Fruit fly (Drosophila melanogaster) whole organism, embryonic: ENCODE data around the gene fliI.

Experiments used
- Bteb2 ChIP-seq: fragments of 200-800 bp; sonication (Bioruptor generic); optimal IDR thresholded peaks from 2 replicates; lab custom pipeline; 2016; ENCODE audit warnings: missing biosample characterization, missing genetic modification characterization
- CG10543 ChIP-seq: fragments of 200-800 bp; sonication (Bioruptor generic); optimal IDR thresholded peaks from 3 replicates; lab custom pipeline; 2017; ENCODE audit warnings: missing biosample characterization, mild to moderate bottlenecking, missing genetic modification characterization, moderate library complexity
- CG10959 ChIP-seq: fragments of 200-800 bp; sonication (Bioruptor generic); IDR thresholded peaks from 2 replicates; pipeline ENCODE4 v1.3.6; 2022; ENCODE audit warnings: missing biosample characterization, missing genetic modification characterization
- CG11456 ChIP-seq: fragments of 200-800 bp; sonication (Bioruptor generic); IDR thresholded peaks from 3 replicates; pipeline ENCODE4 v1.3.6; 2022; ENCODE audit warnings: missing biosample characterization, missing genetic modification characterization
- CG12659 ChIP-seq: fragments of 200-800 bp; sonication (Bioruptor generic); optimal IDR thresholded peaks from 3 replicates; lab custom pipeline; 2017; ENCODE audit warnings: mild to moderate bottlenecking, missing biosample characterization, missing genetic modification reagents, missing genetic modification characterization
- CG13287 ChIP-seq: fragments of 200-800 bp; sonication (Bioruptor generic); IDR thresholded peaks from 2 replicates; pipeline ENCODE4 v1.3.6; 2022; ENCODE audit warnings: missing biosample characterization, missing genetic modification characterization; ENCODE audit not compliant: partially characterized antibody
- CG13775 ChIP-seq: fragments of 200-800 bp; sonication (Bioruptor generic); optimal IDR thresholded peaks from 3 replicates; lab custom pipeline; 2017; ENCODE audit warnings: missing biosample characterization, mild to moderate bottlenecking, missing genetic modification characterization
- CG15514 ChIP-seq: fragments of 200-800 bp; sonication (Bioruptor generic); optimal IDR thresholded peaks from 3 replicates; lab custom pipeline; 2017; ENCODE audit warnings: missing biosample characterization, missing genetic modification characterization, mild to moderate bottlenecking, moderate library complexity, missing genetic modification reagents
- CG15696 ChIP-seq: fragments of 200-800 bp; sonication (Bioruptor generic); optimal IDR thresholded peaks from 2 replicates; lab custom pipeline; 2019; ENCODE audit warnings: missing biosample characterization, mild to moderate bottlenecking, missing genetic modification characterization, moderate library complexity
- CG17359 ChIP-seq: fragments of 200-800 bp; sonication (Bioruptor generic); optimal IDR thresholded peaks from 3 replicates; lab custom pipeline; 2018; ENCODE audit warnings: missing biosample characterization, mild to moderate bottlenecking, missing genetic modification characterization, moderate library complexity
- CG18262 ChIP-seq: fragments of 200-800 bp; optimal IDR thresholded peaks from 3 replicates; lab custom pipeline; 2019; ENCODE audit warnings: missing biosample characterization, mild to moderate bottlenecking, missing genetic modification characterization, moderate library complexity
- CG18619 ChIP-seq: fragments of 200-800 bp; sonication (Bioruptor generic); optimal IDR thresholded peaks from 3 replicates; lab custom pipeline; 2017; ENCODE audit warnings: missing biosample characterization, mild to moderate bottlenecking, missing genetic modification characterization
- CG18764 ChIP-seq: fragments of 200-800 bp; sonication (Bioruptor generic); optimal IDR thresholded peaks from 3 replicates; lab custom pipeline; 2016; ENCODE audit warnings: missing biosample characterization, missing genetic modification characterization
- CG2875 ChIP-seq: fragments of 200-800 bp; sonication (Bioruptor generic); optimal IDR thresholded peaks from 2 replicates; lab custom pipeline; 2017; ENCODE audit warnings: missing biosample characterization, mild to moderate bottlenecking, missing genetic modification characterization, missing genetic modification reagents
- CG32767 ChIP-seq: fragments of 200-800 bp; sonication (Bioruptor generic); IDR thresholded peaks from 2 replicates; pipeline ENCODE4 v1.3.6; 2022; ENCODE audit warnings: missing biosample characterization, missing genetic modification characterization
- CG34376 ChIP-seq: fragments of 200-800 bp; sonication (Bioruptor generic); optimal IDR thresholded peaks from 2 replicates; lab custom pipeline; 2018; ENCODE audit warnings: missing biosample characterization, mild to moderate bottlenecking, missing genetic modification characterization
- CG34422 ChIP-seq: fragments of 200-800 bp; sonication (Bioruptor generic); IDR thresholded peaks from 3 replicates; pipeline ENCODE4 v1.3.6; 2022; ENCODE audit warnings: missing biosample characterization, missing genetic modification characterization
- CG4404 ChIP-seq: fragments of 200-800 bp; sonication (Bioruptor generic); IDR thresholded peaks from 2 replicates; pipeline ENCODE4 v1.3.6; 2022; ENCODE audit warnings: missing biosample characterization, missing genetic modification characterization
- CG4617 ChIP-seq: fragments of 200-800 bp; sonication (Bioruptor generic); optimal IDR thresholded peaks from 3 replicates; lab custom pipeline; 2016; ENCODE audit warnings: missing biosample characterization, missing genetic modification characterization, borderline replicate concordance
- CG6254 ChIP-seq: fragments of 200-800 bp; sonication (Bioruptor generic); optimal IDR thresholded peaks from 3 replicates; lab custom pipeline; 2017; ENCODE audit warnings: mild to moderate bottlenecking, missing biosample characterization, missing genetic modification reagents, missing genetic modification characterization
- CG7556 ChIP-seq: fragments of 200-800 bp; sonication (Bioruptor generic); optimal IDR thresholded peaks from 2 replicates; lab custom pipeline; 2017; ENCODE audit warnings: missing biosample characterization, mild to moderate bottlenecking, missing genetic modification characterization
- CG7745 ChIP-seq: fragments of 200-800 bp; sonication (Bioruptor generic); optimal IDR thresholded peaks from 2 replicates; lab custom pipeline; 2018; ENCODE audit warnings: missing biosample characterization, mild to moderate bottlenecking, missing genetic modification characterization, moderate library complexity
- CG7987 ChIP-seq: fragments of 200-800 bp; sonication (Bioruptor generic); optimal IDR thresholded peaks from 2 replicates; lab custom pipeline; 2018; ENCODE audit warnings: missing biosample characterization, mild to moderate bottlenecking, missing genetic modification characterization, moderate library complexity
- CG9797 ChIP-seq: fragments of 200-800 bp; sonication (Bioruptor generic); optimal IDR thresholded peaks from 3 replicates; lab custom pipeline; 2018; ENCODE audit warnings: missing biosample characterization, mild to moderate bottlenecking, missing genetic modification characterization
- CTCF ChIP-seq: fragments of 200-800 bp; sonication (Bioruptor generic); optimal IDR thresholded peaks from 2 replicates; lab custom pipeline; 2017; ENCODE audit warnings: missing biosample characterization, mild to moderate bottlenecking, missing genetic modification characterization, moderate library complexity
- Camta ChIP-seq: fragments of 200-800 bp; sonication (Bioruptor generic); optimal IDR thresholded peaks from 2 replicates; lab custom pipeline; 2016; ENCODE audit warnings: missing biosample characterization, missing genetic modification characterization
- CrebB ChIP-seq: fragments of 200-800 bp; sonication (Bioruptor generic); optimal IDR thresholded peaks from 3 replicates; lab custom pipeline; 2018; ENCODE audit warnings: missing biosample characterization, mild to moderate bottlenecking, missing genetic modification characterization
- Dip3 ChIP-seq: fragments of 200-800 bp; sonication (Bioruptor generic); optimal IDR thresholded peaks from 3 replicates; lab custom pipeline; 2016; ENCODE audit warnings: missing biosample characterization, missing genetic modification characterization
- Dp ChIP-seq: fragments of 200-800 bp; sonication (Bioruptor generic); optimal IDR thresholded peaks from 2 replicates; lab custom pipeline; 2018; ENCODE audit warnings: missing biosample characterization, mild to moderate bottlenecking, missing genetic modification characterization, moderate library complexity
- ERR ChIP-seq: fragments of 200-800 bp; sonication (Bioruptor generic); optimal IDR thresholded peaks from 2 replicates; lab custom pipeline; 2016; ENCODE audit warnings: missing biosample characterization, missing genetic modification characterization
- Ets97D ChIP-seq: fragments of 200-800 bp; sonication (Bioruptor generic); optimal IDR thresholded peaks from 3 replicates; lab custom pipeline; 2016; ENCODE audit warnings: missing biosample characterization, missing genetic modification characterization
- Fer3 ChIP-seq: fragments of 200-800 bp; sonication (Bioruptor generic); optimal IDR thresholded peaks from 2 replicates; lab custom pipeline; 2018; ENCODE audit warnings: missing biosample characterization, mild to moderate bottlenecking, missing genetic modification characterization, moderate library complexity
- HLH4C ChIP-seq: fragments of 200-800 bp; sonication (Bioruptor generic); IDR thresholded peaks from 3 replicates; pipeline ENCODE4 v1.3.6; 2022; ENCODE audit warnings: missing biosample characterization, missing genetic modification characterization; ENCODE audit not compliant: partially characterized antibody
- HLHmδ ChIP-seq: fragments of 200-800 bp; sonication (Bioruptor generic); optimal IDR thresholded peaks from 2 replicates; lab custom pipeline; 2018; ENCODE audit warnings: missing biosample characterization, mild to moderate bottlenecking, missing genetic modification characterization, moderate library complexity
- MBD-R2 ChIP-seq: fragments of 200-800 bp; sonication (Bioruptor generic); IDR thresholded peaks from 2 replicates; pipeline ENCODE4 v1.3.6; 2022; ENCODE audit warnings: missing biosample characterization, missing genetic modification characterization
- MESR4 ChIP-seq: fragments of 200-800 bp; sonication (Bioruptor generic); optimal IDR thresholded peaks from 2 replicates; lab custom pipeline; 2018; ENCODE audit warnings: missing biosample characterization, mild to moderate bottlenecking, missing genetic modification characterization, moderate library complexity
- Med ChIP-seq: fragments of 200-800 bp; sonication (Bioruptor generic); peaks from one replicate; lab custom pipeline; 2016; ENCODE audit warnings: missing biosample characterization, missing genetic modification characterization, mild to moderate bottlenecking, inconsistent platforms, moderate library complexity
- Mes4 ChIP-seq: fragments of 200-800 bp; sonication (Bioruptor generic); optimal IDR thresholded peaks from 2 replicates; lab custom pipeline; 2016; ENCODE audit warnings: missing biosample characterization, missing genetic modification characterization
- Nf-YC ChIP-seq: fragments of 200-800 bp; optimal IDR thresholded peaks from 3 replicates; lab custom pipeline; 2019; ENCODE audit warnings: missing biosample characterization, mild to moderate bottlenecking, missing genetic modification characterization, moderate library complexity
- PHDP ChIP-seq: fragments of 200-800 bp; sonication (Bioruptor generic); optimal IDR thresholded peaks from 3 replicates; lab custom pipeline; 2018; ENCODE audit warnings: missing biosample characterization, mild to moderate bottlenecking, missing genetic modification characterization, moderate library complexity
- Xbp1 ChIP-seq: fragments of 200-800 bp; sonication (Bioruptor generic); optimal IDR thresholded peaks from 3 replicates; lab custom pipeline; 2016; ENCODE audit warnings: missing biosample characterization, mild to moderate bottlenecking, missing genetic modification characterization
- cad ChIP-seq: fragments of >200 bp; optimal IDR thresholded peaks from 2 replicates; lab custom pipeline; 2017; ENCODE audit warnings: missing biosample characterization, missing genetic modification characterization
- exex ChIP-seq: fragments of 200-800 bp; sonication (Bioruptor generic); optimal IDR thresholded peaks from 4 replicates; lab custom pipeline; 2018; ENCODE audit warnings: missing biosample characterization, mild to moderate bottlenecking, missing genetic modification characterization, moderate library complexity
- pho ChIP-seq: fragments of 200-800 bp; sonication (Bioruptor generic); optimal IDR thresholded peaks from 2 replicates; lab custom pipeline; 2016; ENCODE audit warnings: missing biosample characterization, missing genetic modification characterization
- pita ChIP-seq: fragments of 200-800 bp; sonication (Bioruptor generic); optimal IDR thresholded peaks from 2 replicates; lab custom pipeline; 2017; ENCODE audit warnings: missing biosample characterization, mild to moderate bottlenecking, missing genetic modification characterization
- row ChIP-seq: fragments of 200-800 bp; sonication (Bioruptor generic); IDR thresholded peaks from 3 replicates; pipeline ENCODE4 v1.3.6; 2022; ENCODE audit warnings: missing biosample characterization, missing genetic modification characterization
- twi ChIP-seq: fragments of 200-800 bp; optimal IDR thresholded peaks from 2 replicates; lab custom pipeline; 2019; ENCODE audit warnings: missing biosample characterization, mild to moderate bottlenecking, missing genetic modification characterization, moderate library complexity
- zen ChIP-seq: fragments of 200-800 bp; sonication (Bioruptor generic); optimal IDR thresholded peaks from 3 replicates; lab custom pipeline; 2018; ENCODE audit warnings: missing biosample characterization, mild to moderate bottlenecking, missing genetic modification characterization, moderate library complexity
- zf30C ChIP-seq: fragments of 200-800 bp; sonication (Bioruptor generic); optimal IDR thresholded peaks from 3 replicates; lab custom pipeline; 2018; ENCODE audit warnings: missing biosample characterization, mild to moderate bottlenecking, missing genetic modification characterization
- zfh1 ChIP-seq: fragments of 200-800 bp; sonication (Bioruptor generic); IDR thresholded peaks from 3 replicates; pipeline ENCODE4 v1.3.6; 2022; ENCODE audit warnings: missing biosample characterization, missing genetic modification characterization

Gene fliI

DNA sequence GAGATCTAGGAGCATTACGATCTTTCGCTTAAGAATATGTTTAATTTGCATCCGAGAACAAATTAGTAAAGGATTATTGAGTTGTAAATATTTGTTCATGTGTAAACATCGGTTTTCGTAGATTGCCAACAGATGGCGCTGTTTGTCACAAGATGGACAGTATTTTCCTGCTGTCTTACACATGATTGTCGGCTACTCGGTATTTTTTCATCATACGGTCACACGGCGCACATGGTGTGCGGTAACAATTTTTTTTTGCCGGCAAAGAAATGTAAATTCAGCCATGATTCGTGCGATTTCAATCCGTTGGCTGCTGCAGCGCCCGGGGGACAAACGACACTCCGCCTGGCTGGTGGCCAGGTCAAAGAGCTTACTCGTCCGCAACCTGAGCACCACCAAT lies 23.3 kb downstream of the fliI start, which contains the start of the genes bbx and waw (continued):
- TF ChIP-seq Dp (GFP tag; lab: Kevin White, UChicago) (peak; percentile 54), zf30C (GFP tag; lab: Kevin White, UChicago) (peak; percentile 55), pita (peak; percentile 7), CG4404 (GFP tag; lab: Robert Waterston, UW) (no peak), MESR4 (GFP tag; lab: Kevin White, UChicago) (peak; percentile 71), CG2875 (GFP tag; lab: Kevin White, UChicago) (no peak), CG34422 (peak; percentile 81; the same call in 1 of the 3 replicates), CG18764 (GFP tag; lab: Kevin White, UChicago) (peak; percentile 6), CG6254 (GFP tag; lab: Kevin White, UChicago) (no peak), CTCF (GFP tag; lab: Kevin White, UChicago) (peak; percentile 94), CG17359 (tag; lab: Kevin White, UChicago) (peak; percentile 23), Xbp1 (peak; percentile 8), CG18619 (GFP tag; lab: Kevin White, UChicago) (peak; percentile 6), exex (no peak), CG9797 (GFP tag; lab: Kevin White, UChicago) (peak; percentile 87), Nf-YC (peak; percentile 21), CG11456 (GFP tag; lab: Robert Waterston, UW) (peak; percentile 64; the same call in 1 of the 3 replicates), CG7556 (GFP tag; lab: Kevin White, UChicago) (no peak), CG13775 (GFP tag; lab: Kevin White, UChicago) (peak; percentile 18), twi (tag; lab: Kevin White, UChicago) (peak; percentile 44), CG12659 (peak; percentile 68), HLH4C (GFP tag; lab: Robert Waterston, UW) (no peak), HLHmδ (GFP tag; lab: Kevin White, UChicago) (no peak), Dip3 (GFP tag; lab: Kevin White, UChicago) (no peak), row (GFP tag; lab: Robert Waterston, UW) (peak; percentile 16; the same call in 1 of the 3 replicates), CG15696 (tag; lab: Kevin White, UChicago) (peak; percentile 66), CG10543 (GFP tag; lab: Kevin White, UChicago) (peak; percentile 41), zfh1 (no peak), PHDP (peak; percentile 36), CG15514 (GFP tag; lab: Kevin White, UChicago) (peak; percentile 60), Bteb2 (GFP tag; lab: Kevin White, UChicago) (no peak), Camta (GFP tag; lab: Kevin White, UChicago) (peak; percentile 3), CG10959 (0 out of 2 replicates have a peak, but pooled peaks have one; percentile 11), CG18262 (tag; lab: Kevin White, UChicago) (peak; percentile 3), CG34376 (peak; percentile 20), Mes4 (peak; percentile 4), CG32767 (GFP tag; lab: Robert Waterston, UW) (no peak), CG7745 (tag; lab: Kevin White, UChicago) (no peak), Fer3 (peak; percentile 26), Ets97D (GFP tag; lab: Kevin White, UChicago) (peak; percentile 37), CG13287 (GFP tag; lab: Robert Waterston, UW) (peak; percentile 29; the same call in 1 of the 2 replicates), CG4617 (peak; percentile 55), MBD-R2 (peak; percentile 80), zen (tag; lab: Kevin White, UChicago) (peak; percentile 43), Med (peak; percentile 75), CG7987 (GFP tag; lab: Kevin White, UChicago) (peak; percentile 67), CrebB (tag; lab: Kevin White, UChicago) (peak; percentile 24), pho (peak; percentile 18), cad (no peak), ERR (no peak)
